Worm (Caenorhabditis elegans): ENCODE measurements around the gene str-30.

DNA sequence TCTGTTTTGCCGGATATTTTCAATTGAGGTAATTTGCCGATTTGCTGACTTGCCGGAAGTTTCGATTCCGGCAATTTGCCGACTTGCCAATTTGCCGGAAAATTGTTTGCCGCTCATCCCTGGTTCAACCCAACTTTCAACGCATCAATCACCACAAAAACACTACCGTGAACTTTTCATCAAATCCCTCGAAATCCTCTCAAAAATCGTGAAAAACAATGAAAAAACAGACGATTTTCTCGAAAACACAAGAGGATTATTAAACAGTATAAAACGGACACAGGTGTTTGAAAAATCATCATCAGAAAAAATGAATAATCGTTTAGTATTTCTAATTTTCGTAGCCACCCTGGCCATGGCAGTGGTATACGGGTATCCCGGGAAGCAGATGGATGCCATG, 42.0 kb downstream of the str-30 start, which contains the start of gene Y39H10A.1:
- no peak for TF ChIP-seq him-1 (tag; optimal IDR thresholded peaks at IDR 0.05)
- TF ChIP-seq unc-62 (GFP tag; optimal IDR thresholded peaks at IDR 0.05), result no peak
- no peak for TF ChIP-seq madf-8 (GFP tag; conservative IDR thresholded peaks at IDR 0.05)
- no peak for TF ChIP-seq Y53G8AR.9 (GFP tag; conservative IDR thresholded peaks at IDR 0.05)
- TF ChIP-seq pha-4 (tag; optimal IDR thresholded peaks at IDR 0.05), result no peak
- no peak for TF ChIP-seq Y79H2A.3 (GFP tag; conservative IDR thresholded peaks at IDR 0.05)
- TF ChIP-seq B0035.1 (tag; optimal IDR thresholded peaks at IDR 0.05), result no peak
